Worm (Caenorhabditis elegans) whole organism, young adult: ENCODE measurements around the gene gcsh-1.

Experiments
- B0035.1 ChIP-seq: sonication (generic microtip); optimal IDR thresholded peaks from 2 replicates; lab custom pipeline; 2016; ENCODE audit warnings: missing genetic modification characterization, mild to moderate bottlenecking, missing compliant biosample characterization, missing genotype, missing genetic modification reagents
- F49E8.2 ChIP-seq: sonication (generic microtip); optimal IDR thresholded peaks from 3 replicates; lab custom pipeline; 2017; ENCODE audit warnings: missing genetic modification characterization, mild to moderate bottlenecking, missing compliant biosample characterization, antibody characterized with exemption, moderate library complexity; ENCODE audit not compliant: insufficient read depth
- F52B5.7 ChIP-seq: sonication (generic microtip); optimal IDR thresholded peaks from 2 replicates; lab custom pipeline; 2016; ENCODE audit warnings: mild to moderate bottlenecking, missing genetic modification characterization, missing compliant biosample characterization
- K11D2.4 ChIP-seq: fragments of 200-800 bp; sonication (Bioruptor generic); IDR thresholded peaks from 2 replicates; pipeline ENCODE4 v1.3.6; 2022; ENCODE audit warnings: missing genetic modification reagents, missing genetic modification characterization, missing compliant biosample characterization
- ama-1 ChIP-seq, 3 experiments: fragments of 150-350 bp in 1 of 3; sonication (generic microtip) in 2 of 3; optimal IDR thresholded peaks; 2 replicates each; lab custom pipeline; 2014 to 2018; ENCODE audit warnings: missing biosample characterization in 2 of 3, missing genetic modification characterization in 2 of 3, missing genetic modification reagents in 2 of 3
- ceh-79 ChIP-seq: sonication (generic microtip); optimal IDR thresholded peaks from 2 replicates; lab custom pipeline; 2017; ENCODE audit warnings: mild to moderate bottlenecking, missing genetic modification characterization, missing compliant biosample characterization
- somi-1 ChIP-seq: fragments of 200-800 bp; sonication (Bioruptor generic); optimal IDR thresholded peaks from 2 replicates; lab custom pipeline; 2018; ENCODE audit warnings: mild to moderate bottlenecking, missing genetic modification characterization, missing compliant biosample characterization
- tbp1 ChIP-seq: fragments of 200-800 bp; sonication (Bioruptor generic); optimal IDR thresholded peaks from 2 replicates; lab custom pipeline; 2018; ENCODE audit warnings: mild to moderate bottlenecking, missing genetic modification characterization, missing compliant biosample characterization
- ztf-26 ChIP-seq: sonication (generic microtip); optimal IDR thresholded peaks from 2 replicates; lab custom pipeline; 2017; ENCODE audit warnings: missing genetic modification characterization, missing compliant biosample characterization
- ztf-3 ChIP-seq: fragments of 200-800 bp; sonication (Bioruptor generic); optimal IDR thresholded peaks from 2 replicates; lab custom pipeline; 2018; ENCODE audit warnings: mild to moderate bottlenecking, missing genetic modification characterization, missing compliant biosample characterization

- TF ChIP-seq ztf-26 (tag; lab: Kevin White, UChicago) (no peak), ceh-79 (no peak), tbp1 (no peak), ztf-3 (no peak), B0035.1 (tag; lab: Kevin White, UChicago) (no peak), ama-1 (optimal IDR thresholded peaks at IDR 0.05; lab: Kevin White, UChicago) (no peak), ama-1 (GFP tag; optimal IDR thresholded peaks at IDR 0.05; lab: Kevin White, UChicago) (no peak), somi-1 (GFP tag; lab: Kevin White, UChicago) (no peak), K11D2.4 (GFP tag; lab: Robert Waterston, UW) (no peak), F52B5.7 (tag; lab: Kevin White, UChicago) (no peak), F49E8.2 (tag; lab: Kevin White, UChicago) (no peak)
Measured at ce11 chrX:14523275-14523674, 8.4 kb upstream of the gcsh-1 start, which contains the start of gene nspc-16.
